Fruit fly (Drosophila melanogaster) whole organism, adult: ENCODE results near the gene CG14395.

Experiments
- CG1620 ChIP-seq: fragments of 200-800 bp; sonication (Bioruptor generic); optimal IDR thresholded peaks from 2 replicates; lab custom pipeline; 2016; ENCODE audit warnings: missing biosample characterization, missing genetic modification characterization
- kay ChIP-seq: fragments of 200-800 bp; sonication (Bioruptor generic); peaks from one replicate; lab custom pipeline; 2016; ENCODE audit warnings: missing biosample characterization, missing genetic modification characterization, borderline replicate concordance

- TF ChIP-seq CG1620 (no peak), kay (no peak)
Observed at dm6 chr3R:12650537-12650936, 12.1 kb upstream of the CG14395 start.
